Worm (Caenorhabditis elegans) whole organism, L4 larva: ENCODE data around the gene irld-18.

Experiments
- F37D6.2 ChIP-seq: sonication (generic microtip); optimal IDR thresholded peaks from 2 replicates; lab custom pipeline; 2016; ENCODE audit warnings: mild to moderate bottlenecking, missing genetic modification characterization, missing compliant biosample characterization
- R02D3.7 ChIP-seq: fragments of 150-350 bp; sonication (generic microtip); optimal IDR thresholded peaks from 3 replicates; lab custom pipeline; 2014; ENCODE audit warnings: missing biosample characterization, missing genetic modification characterization
- Y5F2A.4 ChIP-seq: fragments of 200-800 bp; sonication (Bioruptor generic); optimal IDR thresholded peaks from 2 replicates; lab custom pipeline; 2018; ENCODE audit warnings: mild to moderate bottlenecking, missing genetic modification characterization, missing compliant biosample characterization
- ZK337.2 ChIP-seq: fragments of 200-800 bp; sonication (Bioruptor generic); IDR thresholded peaks from 2 replicates; pipeline ENCODE4 v1.3.6; 2022; ENCODE audit warnings: missing genetic modification reagents, missing genetic modification characterization, missing compliant biosample characterization
- ZK546.5 ChIP-seq, 2 experiments: sonication (generic microtip); optimal IDR thresholded peaks; 2 replicates each; lab custom pipeline; 2017; ENCODE audit warnings: missing biosample characterization in 2 of 2, missing genetic modification characterization in 2 of 2
- aha-1 ChIP-seq: fragments of 150-350 bp; peaks from one replicate; lab custom pipeline; 2014; ENCODE audit warnings: missing biosample characterization, missing genetic modification characterization
- ama-1 ChIP-seq: fragments of 150-350 bp; optimal IDR thresholded peaks from 2 replicates; lab custom pipeline; 2014; ENCODE audit warnings: inconsistent platforms, mixed read lengths
- ceh-20 ChIP-seq: fragments of 200-800 bp; sonication (Bioruptor generic); IDR thresholded peaks from 2 replicates; pipeline ENCODE4 v1.3.6; 2022; ENCODE audit warnings: missing genetic modification reagents, missing genetic modification characterization, missing compliant biosample characterization
- ceh-32 ChIP-seq: sonication (generic microtip); optimal IDR thresholded peaks from 2 replicates; lab custom pipeline; 2016; ENCODE audit warnings: mild to moderate bottlenecking, missing genetic modification characterization, missing compliant biosample characterization; ENCODE audit not compliant: poor library complexity
- ceh-62 ChIP-seq: sonication (generic microtip); optimal IDR thresholded peaks from 2 replicates; lab custom pipeline; 2017; ENCODE audit warnings: missing biosample characterization, missing genetic modification characterization
- cey-2 ChIP-seq: sonication (generic microtip); optimal IDR thresholded peaks from 3 replicates; lab custom pipeline; 2017; ENCODE audit warnings: missing genetic modification characterization, mild to moderate bottlenecking, missing compliant biosample characterization, antibody characterized with exemption, borderline replicate concordance; ENCODE audit not compliant: insufficient read depth
- daf-12 ChIP-seq: fragments of 150-350 bp; optimal IDR thresholded peaks from 2 replicates; lab custom pipeline; 2014; ENCODE audit warnings: missing biosample characterization, missing genetic modification reagents, missing genetic modification characterization
- dmd-6 ChIP-seq: fragments of 200-800 bp; sonication (Bioruptor generic); IDR thresholded peaks from 2 replicates; pipeline ENCODE4 v1.3.6; 2022; ENCODE audit warnings: missing genetic modification reagents, missing genetic modification characterization, missing compliant biosample characterization
- dmd-8 ChIP-seq: fragments of 200-800 bp; sonication (Bioruptor generic); IDR thresholded peaks from 2 replicates; pipeline ENCODE4 v1.3.6; 2022; ENCODE audit warnings: missing genetic modification characterization, missing compliant biosample characterization
- dmd-9 ChIP-seq: fragments of 200-800 bp; sonication (Bioruptor generic); IDR thresholded peaks from 2 replicates; pipeline ENCODE4 v1.3.6; 2022; ENCODE audit warnings: missing genetic modification reagents, missing genetic modification characterization, missing compliant biosample characterization
- dve-1 ChIP-seq: sonication (generic microtip); optimal IDR thresholded peaks from 2 replicates; lab custom pipeline; 2017; ENCODE audit warnings: antibody characterized with exemption, mild to moderate bottlenecking, missing genetic modification characterization, missing compliant biosample characterization; ENCODE audit not compliant: insufficient read depth
- egl-27 ChIP-seq: sonication (generic microtip); optimal IDR thresholded peaks from 3 replicates; lab custom pipeline; 2017; ENCODE audit warnings: missing biosample characterization, missing genetic modification reagents, missing genetic modification characterization
- fkh-10 ChIP-seq: fragments of 150-350 bp; optimal IDR thresholded peaks from 2 replicates; lab custom pipeline; 2014; ENCODE audit warnings: missing biosample characterization, missing genetic modification reagents, missing genetic modification characterization
- hif-1 ChIP-seq, 2 experiments: sonication (generic microtip); optimal IDR thresholded peaks; 2 replicates each; lab custom pipeline; 2016 to 2017; ENCODE audit warnings: missing compliant biosample characterization in 2 of 2, missing genetic modification characterization in 2 of 2, missing genetic modification reagents in 2 of 2, missing genotype in 2 of 2, mild to moderate bottlenecking in 1 of 2
- hlh-11 ChIP-seq: fragments of 200-800 bp; sonication (Bioruptor generic); optimal IDR thresholded peaks from 2 replicates; lab custom pipeline; 2018; ENCODE audit warnings: mild to moderate bottlenecking, missing genetic modification characterization, missing compliant biosample characterization
- hmg-1.1 ChIP-seq: fragments of 200-800 bp; sonication (Bioruptor generic); IDR thresholded peaks from 2 replicates; pipeline ENCODE4 v1.3.6; 2022; ENCODE audit warnings: missing genetic modification reagents, missing genetic modification characterization, missing compliant biosample characterization
- jun-1 ChIP-seq: fragments of 150-350 bp; optimal IDR thresholded peaks from 2 replicates; lab custom pipeline; 2014; ENCODE audit warnings: missing biosample characterization, missing genetic modification reagents, missing genetic modification characterization
- lim-7 ChIP-seq: fragments of 200-800 bp; sonication (Bioruptor generic); IDR thresholded peaks from 2 replicates; pipeline ENCODE4 v1.3.6; 2022; ENCODE audit warnings: missing genetic modification characterization, missing compliant biosample characterization
- lin-1 ChIP-seq: fragments of 200-800 bp; sonication (Bioruptor generic); IDR thresholded peaks from 2 replicates; pipeline ENCODE4 v1.3.6; 2022; ENCODE audit warnings: missing genetic modification reagents, missing genetic modification characterization, missing compliant biosample characterization
- lin-13 ChIP-seq: fragments of 150-350 bp; optimal IDR thresholded peaks from 2 replicates; lab custom pipeline; 2014; ENCODE audit warnings: missing biosample characterization, missing genetic modification reagents, missing genetic modification characterization
- lin-38 ChIP-seq: fragments of 200-800 bp; sonication (Bioruptor generic); IDR thresholded peaks from 2 replicates; pipeline ENCODE4 v1.3.6; 2022; ENCODE audit warnings: missing genetic modification reagents, missing genetic modification characterization, missing compliant biosample characterization
- lin-39 ChIP-seq: fragments of 150-350 bp; optimal IDR thresholded peaks from 2 replicates; lab custom pipeline; 2014; ENCODE audit warnings: missing biosample characterization, missing genetic modification reagents, missing genetic modification characterization
- madf-5 ChIP-seq, 2 experiments: fragments of 200-800 bp; sonication (Bioruptor generic); IDR thresholded peaks; 2 replicates each; pipeline ENCODE4 v1.3.6; 2022; ENCODE audit warnings: missing compliant biosample characterization in 2 of 2, missing genetic modification characterization in 2 of 2
- mdl-1 ChIP-seq, 2 experiments: fragments of 150-350 bp in 1 of 2; sonication (generic microtip) in 1 of 2; optimal IDR thresholded peaks; 2 replicates each; lab custom pipeline; 2014 to 2017; ENCODE audit warnings: missing biosample characterization in 2 of 2, missing genetic modification characterization in 2 of 2
- mep-1 ChIP-seq: fragments of 150-350 bp; sonication (generic microtip); optimal IDR thresholded peaks from 3 replicates; lab custom pipeline; 2014; ENCODE audit warnings: missing biosample characterization, missing genetic modification characterization
- mes-2 ChIP-seq: sonication (generic microtip); optimal IDR thresholded peaks from 2 replicates; lab custom pipeline; 2016; ENCODE audit warnings: missing genotype, mild to moderate bottlenecking, missing genetic modification characterization, missing compliant biosample characterization; ENCODE audit not compliant: poor library complexity, severe bottlenecking
- mxl-2 ChIP-seq: fragments of 200-800 bp; sonication (Bioruptor generic); conservative IDR thresholded peaks from 2 replicates; pipeline ENCODE4 v1.3.6; 2022; ENCODE audit warnings: missing genetic modification reagents, missing genetic modification characterization, missing compliant biosample characterization
- nhr-237 ChIP-seq: sonication (generic microtip); optimal IDR thresholded peaks from 2 replicates; lab custom pipeline; 2017; ENCODE audit warnings: missing biosample characterization, missing genetic modification characterization
- nhr-28 ChIP-seq: fragments of 150-350 bp; optimal IDR thresholded peaks from 2 replicates; lab custom pipeline; 2014; ENCODE audit warnings: missing biosample characterization, missing genetic modification characterization
- nhr-42 ChIP-seq: fragments of 200-800 bp; sonication (Bioruptor generic); IDR thresholded peaks from 2 replicates; pipeline ENCODE4 v1.3.6; 2022; ENCODE audit warnings: missing genetic modification characterization, missing compliant biosample characterization
- nhr-48 ChIP-seq: sonication (generic microtip); optimal IDR thresholded peaks from 2 replicates; lab custom pipeline; 2016; ENCODE audit warnings: mild to moderate bottlenecking, missing genetic modification characterization, missing compliant biosample characterization
- nhr-6 ChIP-seq: fragments of 150-350 bp; optimal IDR thresholded peaks from 2 replicates; lab custom pipeline; 2014; ENCODE audit warnings: missing biosample characterization, missing genetic modification characterization
- nhr-77 ChIP-seq: fragments of 150-350 bp; optimal IDR thresholded peaks from 2 replicates; lab custom pipeline; 2014; ENCODE audit warnings: missing biosample characterization, missing genetic modification characterization
- pha-4 ChIP-seq, 2 experiments: fragments of 150-350 bp in 1 of 2; fragments of 200-800 bp in 1 of 2; sonication (Bioruptor generic) in 1 of 2; IDR thresholded peaks in 1 of 2; optimal IDR thresholded peaks in 1 of 2; 2 replicates each; pipeline versions ENCODE4 v1.3.6 to Lab custom; 2014 to 2022; ENCODE audit warnings: missing genetic modification characterization in 2 of 2, missing genetic modification reagents in 2 of 2, missing biosample characterization in 1 of 2, missing compliant biosample characterization in 1 of 2
- rbr-2 ChIP-seq: sonication (generic microtip); optimal IDR thresholded peaks from 2 replicates; lab custom pipeline; 2016; ENCODE audit warnings: missing genotype, missing genetic modification characterization, missing compliant biosample characterization
- saeg-2 ChIP-seq: fragments of 200-800 bp; sonication (Bioruptor generic); IDR thresholded peaks from 2 replicates; pipeline ENCODE4 v1.3.6; 2022; ENCODE audit warnings: missing genetic modification reagents, missing genetic modification characterization, missing compliant biosample characterization
- sdz-12 ChIP-seq: fragments of 200-800 bp; sonication (Bioruptor generic); optimal IDR thresholded peaks from 2 replicates; lab custom pipeline; 2018; ENCODE audit warnings: mild to moderate bottlenecking, missing genetic modification characterization, missing compliant biosample characterization
- tag-97 ChIP-seq: fragments of 200-800 bp; sonication (Bioruptor generic); IDR thresholded peaks from 2 replicates; pipeline ENCODE4 v1.3.6; 2022; ENCODE audit warnings: missing genetic modification characterization, missing compliant biosample characterization
- tra-1 ChIP-seq: fragments of 200-800 bp; sonication (Bioruptor generic); IDR thresholded peaks from 2 replicates; pipeline ENCODE4 v1.3.6; 2022; ENCODE audit warnings: missing genetic modification reagents, missing genetic modification characterization, missing compliant biosample characterization
- unc-130 ChIP-seq: sonication (generic microtip); optimal IDR thresholded peaks from 2 replicates; lab custom pipeline; 2016; ENCODE audit warnings: missing genetic modification reagents, missing genetic modification characterization, missing compliant biosample characterization
- unc-62 ChIP-seq, 3 experiments: fragments of 150-350 bp in 1 of 3; sonication (generic microtip); optimal IDR thresholded peaks in 2 of 3; peaks in 1 of 3; 1 replicate in 1 of 3; 2 replicates in 2 of 3; lab custom pipeline; 2014 to 2017; ENCODE audit warnings: missing biosample characterization in 3 of 3, missing genetic modification characterization in 3 of 3, missing genetic modification reagents in 3 of 3, missing genotype in 1 of 3
- vab-7 ChIP-seq: fragments of 200-800 bp; sonication (Bioruptor generic); IDR thresholded peaks from 2 replicates; pipeline ENCODE4 v1.3.6; 2022; ENCODE audit warnings: missing genetic modification reagents, missing genetic modification characterization, missing compliant biosample characterization
- zag-1 ChIP-seq: fragments of 150-350 bp; optimal IDR thresholded peaks from 2 replicates; lab custom pipeline; 2014; ENCODE audit warnings: missing biosample characterization, missing genetic modification characterization
- ztf-7 ChIP-seq: fragments of 150-350 bp; optimal IDR thresholded peaks from 2 replicates; lab custom pipeline; 2014; ENCODE audit warnings: missing biosample characterization, missing genetic modification characterization

irld-18 gene

ce11 chrIV:14617985-14618384 lies 37.1 kb upstream of the irld-18 start:
- TF ChIP-seq aha-1 (peak; percentile 96), jun-1 (no peak), mep-1 (tag; lab: Kevin White, UChicago) (no peak)

DNA sequence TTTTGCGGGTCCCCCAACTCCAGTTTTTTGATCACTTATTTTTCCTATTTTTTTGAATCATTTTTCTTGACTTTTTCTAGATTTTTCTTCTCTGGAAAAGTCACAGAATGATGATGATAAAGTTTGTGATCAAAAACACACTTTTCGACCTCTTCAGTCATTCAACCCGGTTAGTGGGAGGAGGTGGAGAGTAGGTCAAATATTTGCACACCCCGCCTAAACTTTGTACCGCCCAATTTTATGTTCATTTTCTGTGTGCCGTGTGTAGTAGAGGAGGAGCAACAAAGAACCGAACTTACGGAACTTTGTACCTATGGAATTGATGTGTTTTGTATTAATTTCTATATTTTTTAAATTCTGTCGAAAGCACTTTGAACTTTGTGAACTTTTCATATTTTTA lies 36.7 kb upstream of the irld-18 start:
- TF ChIP-seq pha-4 (GFP tag; IDR thresholded peaks at IDR 0.05; lab: Robert Waterston, UW) (0 out of 2 replicates have a peak, but pooled peaks have one; percentile 12), pha-4 (tag; optimal IDR thresholded peaks at IDR 0.05; lab: Kevin White, UChicago) (no peak), ceh-62 (tag; lab: Kevin White, UChicago) (no peak), lin-1 (GFP tag; lab: Robert Waterston, UW) (no peak), hlh-11 (tag; lab: Kevin White, UChicago) (peak; percentile 26), lin-13 (GFP tag; lab: Kevin White, UChicago) (no peak), madf-5 (GFP tag; IDR thresholded peaks at IDR 0.05; lab: Robert Waterston, UW) (no peak), ZK337.2 (no peak), ceh-20 (no peak), hmg-1.1 (GFP tag; lab: Robert Waterston, UW) (0 out of 2 replicates have a peak, but pooled peaks have one; percentile 7), egl-27 (tag; lab: Kevin White, UChicago) (no peak), vab-7 (GFP tag; lab: Robert Waterston, UW) (no peak), zag-1 (tag; lab: Kevin White, UChicago) (no peak), fkh-10 (GFP tag; lab: Kevin White, UChicago) (no peak), rbr-2 (no peak), unc-130 (GFP tag; lab: Kevin White, UChicago) (no peak), nhr-237 (tag; lab: Kevin White, UChicago) (no peak), R02D3.7 (tag; lab: Kevin White, UChicago) (no peak), mes-2 (tag; lab: Kevin White, UChicago) (no peak), ztf-7 (tag; lab: Kevin White, UChicago) (no peak), mdl-1 (tag; optimal IDR thresholded peaks at IDR 0.05; lab: Kevin White, UChicago) (no peak), ceh-32 (tag; lab: Kevin White, UChicago) (no peak), cey-2 (tag; lab: Kevin White, UChicago) (no peak), F37D6.2 (tag; lab: Kevin White, UChicago) (no peak), daf-12 (no peak), hif-1 (tag; optimal IDR thresholded peaks at IDR 0.05; lab: Kevin White, UChicago) (no peak), dmd-9 (no peak), tag-97 (no peak), dmd-6 (GFP tag; lab: Robert Waterston, UW) (peak; percentile 57), mxl-2 (GFP tag; lab: Robert Waterston, UW) (no peak), nhr-48 (tag; lab: Kevin White, UChicago) (no peak), ZK546.5 (tag; optimal IDR thresholded peaks at IDR 0.05; lab: Kevin White, UChicago) (no peak), nhr-77 (tag; lab: Kevin White, UChicago) (no peak), nhr-6 (tag; lab: Kevin White, UChicago) (no peak), dmd-8 (GFP tag; lab: Robert Waterston, UW) (no peak), sdz-12 (GFP tag; lab: Kevin White, UChicago) (no peak), dve-1 (tag; lab: Kevin White, UChicago) (no peak), Y5F2A.4 (GFP tag; lab: Kevin White, UChicago) (no peak), unc-62 (GFP tag; optimal IDR thresholded peaks at IDR 0.05 in 1 of 2; lab: Kevin White, UChicago) (peak in 1 of 2 experiments; percentile 77), unc-62 (tag; optimal IDR thresholded peaks at IDR 0.05; lab: Kevin White, UChicago) (no peak), nhr-28 (peak; percentile 35), lin-38 (GFP tag; lab: Robert Waterston, UW) (no peak), saeg-2 (GFP tag; lab: Robert Waterston, UW) (no peak), jun-1 (no peak), ama-1 (lab: Kevin White, UChicago) (no peak), lin-39 (no peak), tra-1 (GFP tag; lab: Robert Waterston, UW) (no peak), lim-7 (no peak), nhr-42 (no peak)
